Worm (Caenorhabditis elegans) whole organism, L3 larva: ENCODE results near the gene M7.12.

Experiments
- lsy-12 ChIP-seq: sonication (generic microtip); optimal IDR thresholded peaks from 2 replicates; lab custom pipeline; 2016; ENCODE audit warnings: mild to moderate bottlenecking, missing genetic modification characterization, missing compliant biosample characterization
- nhr-11 ChIP-seq: fragments of 150-350 bp; optimal IDR thresholded peaks from 2 replicates; lab custom pipeline; 2014; ENCODE audit warnings: missing biosample characterization, missing genetic modification characterization
- nhr-77 ChIP-seq: fragments of 150-350 bp; optimal IDR thresholded peaks from 2 replicates; lab custom pipeline; 2014; ENCODE audit warnings: missing biosample characterization, missing genetic modification characterization

The M7.12 gene

DNA sequence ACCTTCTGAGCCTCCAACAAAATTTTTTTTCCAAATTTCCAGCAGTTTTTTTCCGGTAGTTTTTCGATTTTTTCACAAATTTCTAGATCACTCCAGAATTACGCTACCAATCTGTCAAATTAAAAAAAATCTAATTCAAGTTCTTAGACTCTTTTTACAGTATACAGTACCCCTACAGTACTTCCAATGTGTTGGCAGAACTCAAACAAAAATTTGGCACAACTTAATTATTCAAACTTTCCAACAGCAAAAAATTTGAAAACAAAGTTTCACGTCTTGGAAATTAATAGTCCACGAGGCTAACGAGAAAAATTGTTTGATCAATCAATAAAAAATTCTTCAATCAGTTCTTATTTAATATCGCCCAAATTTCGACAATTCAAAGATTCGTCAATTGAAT is 48.0 kb downstream of the M7.12 start, which contains the start of gene F36H1.3:
Gene F36H1.3, plus strand, starts transcription at position 323 of the 400 bp plus-strand sequence.
- no peak for TF ChIP-seq nhr-11 (tag; lab: Kevin White, UChicago)

- no peak for TF ChIP-seq nhr-77 (tag; lab: Kevin White, UChicago)
- TF ChIP-seq lsy-12 (tag; lab: Kevin White, UChicago), result no peak
These were observed 48.9 kb downstream of the M7.12 start, which contains the start of gene F36H1.11 for ce11 chrIV:11048871-11049270. TSS of gene F36H1.11 (plus strand) at chrIV:11049171.
